Worm (Caenorhabditis elegans) whole organism, L2 larva: ENCODE data around the gene C03C10.7.
A peak's percentile ranks its signal among the peaks of the same experiment; 100 is the strongest.

Experiments
- C34F6.9 ChIP-seq: fragments of 150-350 bp; optimal IDR thresholded peaks from 2 replicates; lab custom pipeline; 2014; ENCODE audit warnings: missing biosample characterization, missing genetic modification characterization
- F13H6.1 ChIP-seq: sonication (generic microtip); optimal IDR thresholded peaks from 2 replicates; lab custom pipeline; 2016; ENCODE audit warnings: missing genetic modification characterization, missing compliant biosample characterization
- R02D3.7 ChIP-seq: fragments of 150-350 bp; optimal IDR thresholded peaks from 2 replicates; lab custom pipeline; 2014; ENCODE audit warnings: missing biosample characterization, missing genetic modification characterization
- Y55F3AM.14 ChIP-seq: fragments of 200-800 bp; sonication (Bioruptor generic); optimal IDR thresholded peaks from 2 replicates; lab custom pipeline; 2018; ENCODE audit warnings: mild to moderate bottlenecking, missing genetic modification characterization, missing compliant biosample characterization
- ZK546.5 ChIP-seq: sonication (generic microtip); optimal IDR thresholded peaks from 2 replicates; lab custom pipeline; 2017; ENCODE audit warnings: missing biosample characterization, missing genetic modification characterization
- alr-1 ChIP-seq: fragments of 150-350 bp; optimal IDR thresholded peaks from 2 replicates; lab custom pipeline; 2014; ENCODE audit warnings: missing biosample characterization, missing genetic modification characterization
- aly-2 ChIP-seq: fragments of 150-350 bp; optimal IDR thresholded peaks from 2 replicates; lab custom pipeline; 2014; ENCODE audit warnings: missing biosample characterization, missing genetic modification characterization
- ama-1 ChIP-seq: fragments of 150-350 bp; optimal IDR thresholded peaks from 2 replicates; lab custom pipeline; 2018; ENCODE audit warnings: inconsistent platforms
- blmp-1 ChIP-seq: sonication (generic microtip); optimal IDR thresholded peaks from 2 replicates; lab custom pipeline; 2017; ENCODE audit warnings: missing genetic modification characterization, mild to moderate bottlenecking, missing compliant biosample characterization, antibody characterized with exemption, moderate library complexity; ENCODE audit not compliant: insufficient read depth
- ceh-16 ChIP-seq: fragments of 150-350 bp; optimal IDR thresholded peaks from 2 replicates; lab custom pipeline; 2014; ENCODE audit warnings: missing biosample characterization, missing genetic modification characterization
- ceh-82 ChIP-seq: fragments of 150-350 bp; optimal IDR thresholded peaks from 2 replicates; lab custom pipeline; 2014; ENCODE audit warnings: missing biosample characterization, missing genetic modification characterization
- crh-2 ChIP-seq: sonication (generic microtip); optimal IDR thresholded peaks from 2 replicates; lab custom pipeline; 2017; ENCODE audit warnings: missing biosample characterization, missing genetic modification characterization
- dmd-4 ChIP-seq: sonication (generic microtip); optimal IDR thresholded peaks from 2 replicates; lab custom pipeline; 2017; ENCODE audit warnings: missing biosample characterization, missing genetic modification characterization
- egl-27 ChIP-seq: sonication (generic microtip); optimal IDR thresholded peaks from 3 replicates; lab custom pipeline; 2017; ENCODE audit warnings: missing biosample characterization, missing genetic modification reagents, missing genetic modification characterization
- elt-1 ChIP-seq: fragments of 150-350 bp; optimal IDR thresholded peaks from 2 replicates; lab custom pipeline; 2014; ENCODE audit warnings: missing biosample characterization, missing genetic modification characterization
- elt-3 ChIP-seq: sonication (generic microtip); optimal IDR thresholded peaks from 2 replicates; lab custom pipeline; 2017; ENCODE audit warnings: missing biosample characterization, missing genetic modification characterization
- fos-1 ChIP-seq: fragments of 150-350 bp; optimal IDR thresholded peaks from 2 replicates; lab custom pipeline; 2014; ENCODE audit warnings: missing biosample characterization, missing genetic modification characterization
- gmeb-1 ChIP-seq: fragments of 150-350 bp; optimal IDR thresholded peaks from 2 replicates; lab custom pipeline; 2014; ENCODE audit warnings: missing biosample characterization, missing genetic modification characterization
- lin-11 ChIP-seq: fragments of 150-350 bp; sonication (generic microtip); optimal IDR thresholded peaks from 2 replicates; lab custom pipeline; 2014; ENCODE audit warnings: missing biosample characterization, missing genetic modification characterization, inconsistent platforms, mixed read lengths
- lin-13 ChIP-seq: fragments of 150-350 bp; optimal IDR thresholded peaks from 2 replicates; lab custom pipeline; 2014; ENCODE audit warnings: missing biosample characterization, missing genetic modification reagents, missing genetic modification characterization
- lin-39 ChIP-seq: fragments of 150-350 bp; optimal IDR thresholded peaks from 2 replicates; lab custom pipeline; 2014; ENCODE audit warnings: missing biosample characterization, missing genetic modification reagents, missing genetic modification characterization
- lsy-2 ChIP-seq, 2 experiments: fragments of 150-350 bp in 1 of 2; sonication (generic microtip) in 1 of 2; optimal IDR thresholded peaks; 2 replicates each; lab custom pipeline; 2014 to 2017; ENCODE audit warnings: missing biosample characterization in 2 of 2, missing genetic modification characterization in 2 of 2
- mab-5 ChIP-seq: fragments of 150-350 bp; optimal IDR thresholded peaks from 2 replicates; lab custom pipeline; 2014; ENCODE audit warnings: missing biosample characterization, missing genetic modification characterization
- mbf-1 ChIP-seq: sonication (generic microtip); optimal IDR thresholded peaks from 2 replicates; lab custom pipeline; 2017; ENCODE audit warnings: missing biosample characterization, missing genetic modification characterization
- mdl-1 ChIP-seq, 2 experiments: fragments of 150-350 bp in 1 of 2; sonication (generic microtip) in 1 of 2; optimal IDR thresholded peaks; 2 replicates each; lab custom pipeline; 2017; ENCODE audit warnings: missing biosample characterization in 2 of 2, missing genetic modification characterization in 2 of 2
- nhr-10 ChIP-seq: sonication (generic microtip); optimal IDR thresholded peaks from 2 replicates; lab custom pipeline; 2017; ENCODE audit warnings: missing biosample characterization, missing genetic modification characterization
- nhr-11 ChIP-seq: fragments of 150-350 bp; optimal IDR thresholded peaks from 2 replicates; lab custom pipeline; 2014; ENCODE audit warnings: missing biosample characterization, missing genetic modification characterization
- nhr-12 ChIP-seq: fragments of 150-350 bp; optimal IDR thresholded peaks from 2 replicates; lab custom pipeline; 2014; ENCODE audit warnings: missing biosample characterization, missing genetic modification characterization
- nhr-129 ChIP-seq: fragments of 150-350 bp; optimal IDR thresholded peaks from 2 replicates; lab custom pipeline; 2014; ENCODE audit warnings: missing biosample characterization, missing genetic modification characterization
- nhr-21 ChIP-seq: fragments of 150-350 bp; optimal IDR thresholded peaks from 2 replicates; lab custom pipeline; 2014; ENCODE audit warnings: missing biosample characterization, missing genetic modification characterization
- nhr-23 ChIP-seq: fragments of 150-350 bp; optimal IDR thresholded peaks from 2 replicates; lab custom pipeline; 2014; ENCODE audit warnings: missing biosample characterization, missing genetic modification reagents, missing genetic modification characterization
- nhr-237 ChIP-seq: fragments of 150-350 bp; optimal IDR thresholded peaks from 2 replicates; lab custom pipeline; 2014; ENCODE audit warnings: missing biosample characterization, missing genetic modification characterization
- nhr-25 ChIP-seq: fragments of 150-350 bp; sonication (generic microtip); optimal IDR thresholded peaks from 3 replicates; lab custom pipeline; 2014; ENCODE audit warnings: missing biosample characterization, missing genetic modification characterization
- nhr-6 ChIP-seq: fragments of 150-350 bp; optimal IDR thresholded peaks from 2 replicates; lab custom pipeline; 2014; ENCODE audit warnings: missing biosample characterization, missing genetic modification characterization
- nhr-77 ChIP-seq: fragments of 150-350 bp; optimal IDR thresholded peaks from 2 replicates; lab custom pipeline; 2014; ENCODE audit warnings: missing biosample characterization, missing genetic modification characterization
- peb-1 ChIP-seq: fragments of 150-350 bp; optimal IDR thresholded peaks from 2 replicates; lab custom pipeline; 2014; ENCODE audit warnings: missing biosample characterization, missing genetic modification characterization
- sem-4 ChIP-seq: fragments of 150-350 bp; optimal IDR thresholded peaks from 2 replicates; lab custom pipeline; 2014; ENCODE audit warnings: missing biosample characterization, missing genetic modification reagents, missing genetic modification characterization
- skn-1 ChIP-seq: sonication (generic microtip); optimal IDR thresholded peaks from 2 replicates; lab custom pipeline; 2017; ENCODE audit warnings: missing biosample characterization, missing genetic modification characterization
- sma-3 ChIP-seq: sonication (generic microtip); optimal IDR thresholded peaks from 2 replicates; lab custom pipeline; 2016; ENCODE audit warnings: missing genetic modification reagents, missing genetic modification characterization, missing compliant biosample characterization
- sma-9 ChIP-seq, 2 experiments: fragments of 150-350 bp in 1 of 2; sonication (generic microtip) in 1 of 2; optimal IDR thresholded peaks; 2 replicates each; lab custom pipeline; 2014 to 2016; ENCODE audit warnings: missing genetic modification characterization in 2 of 2, mild to moderate bottlenecking in 1 of 2, missing biosample characterization in 1 of 2, missing compliant biosample characterization in 1 of 2, missing genetic modification reagents in 1 of 2, moderate library complexity in 1 of 2
- snpc-4 ChIP-seq: fragments of 150-350 bp; optimal IDR thresholded peaks from 2 replicates; lab custom pipeline; 2014; ENCODE audit warnings: missing biosample characterization, missing genetic modification characterization
- unc-39 ChIP-seq: fragments of 150-350 bp; optimal IDR thresholded peaks from 2 replicates; lab custom pipeline; 2014; ENCODE audit warnings: missing biosample characterization, missing genetic modification characterization
- unc-55 ChIP-seq: fragments of 150-350 bp; sonication (generic microtip); optimal IDR thresholded peaks from 3 replicates; lab custom pipeline; 2014; ENCODE audit warnings: missing biosample characterization, missing genetic modification reagents, missing genetic modification characterization
- unc-62 ChIP-seq: fragments of 150-350 bp; optimal IDR thresholded peaks from 2 replicates; lab custom pipeline; 2014; ENCODE audit warnings: missing biosample characterization, missing genetic modification reagents, missing genetic modification characterization
- zag-1 ChIP-seq: fragments of 150-350 bp; optimal IDR thresholded peaks from 2 replicates; lab custom pipeline; 2014; ENCODE audit warnings: missing biosample characterization, missing genetic modification characterization
- ztf-1 ChIP-seq: fragments of 200-800 bp; sonication (Bioruptor generic); conservative IDR thresholded peaks from 2 replicates; pipeline ENCODE4 v1.3.6; 2022; ENCODE audit warnings: missing genetic modification characterization, missing compliant biosample characterization
- ztf-11 ChIP-seq: sonication (generic microtip); optimal IDR thresholded peaks from 2 replicates; lab custom pipeline; 2017; ENCODE audit warnings: missing biosample characterization, missing genetic modification characterization
- ztf-4 ChIP-seq: fragments of 150-350 bp; optimal IDR thresholded peaks from 2 replicates; lab custom pipeline; 2014; ENCODE audit warnings: missing biosample characterization, missing genetic modification characterization

Gene C03C10.7

ce11 chrIII:4086536-4086935, 9.3 kb upstream of the C03C10.7 start, which contains the start of gene kin-19:
Gene kin-19 (minus strand): TSS chrIII:4086636.
- TF ChIP-seq mdl-1 (tag; optimal IDR thresholded peaks at IDR 0.05; lab: Kevin White, UChicago) = no peak
- no peak for TF ChIP-seq nhr-129 (tag; lab: Kevin White, UChicago)
- TF ChIP-seq lin-39 (tag; lab: Kevin White, UChicago) = no peak
- no peak for TF ChIP-seq blmp-1
- TF ChIP-seq sem-4 (tag; lab: Kevin White, UChicago) = no peak
- no peak for TF ChIP-seq ztf-1 (GFP tag; lab: Robert Waterston, UW)
- no peak for TF ChIP-seq C34F6.9

- TF ChIP-seq nhr-11 (tag; lab: Kevin White, UChicago) = no peak
Measured at ce11 chrIII:4087064-4087463, 8.8 kb upstream of the C03C10.7 start.

- TF ChIP-seq crh-2 (tag; lab: Kevin White, UChicago) (peak; percentile 61), C34F6.9 (peak; percentile 89), nhr-23 (no peak), egl-27 (tag; lab: Kevin White, UChicago) (peak; percentile 20), Y55F3AM.14 (GFP tag; lab: Kevin White, UChicago) (peak; percentile 0), nhr-25 (tag; lab: Kevin White, UChicago) (peak; percentile 51), lin-39 (tag; lab: Kevin White, UChicago) (no peak), skn-1 (tag; lab: Kevin White, UChicago) (no peak), R02D3.7 (no peak), ztf-11 (tag; lab: Kevin White, UChicago) (no peak), elt-3 (tag; lab: Kevin White, UChicago) (no peak), nhr-6 (tag; lab: Kevin White, UChicago) (no peak), ztf-1 (GFP tag; lab: Robert Waterston, UW) (no peak), nhr-12 (tag; lab: Kevin White, UChicago) (no peak), lsy-2 (tag; optimal IDR thresholded peaks at IDR 0.05; lab: Kevin White, UChicago) (peak; percentile 31 to 84), peb-1 (tag; lab: Kevin White, UChicago) (no peak), lin-13 (peak; percentile 80), nhr-77 (tag; lab: Kevin White, UChicago) (no peak), alr-1 (tag; lab: Kevin White, UChicago) (no peak), snpc-4 (tag; lab: Kevin White, UChicago) (peak; percentile 23), lin-11 (tag; lab: Kevin White, UChicago) (peak; percentile 68), ceh-16 (tag; lab: Kevin White, UChicago) (no peak), fos-1 (tag; lab: Kevin White, UChicago) (peak; percentile 68), dmd-4 (tag; lab: Kevin White, UChicago) (no peak), ztf-4 (tag; lab: Kevin White, UChicago) (no peak), nhr-21 (tag; lab: Kevin White, UChicago) (peak; percentile 44), gmeb-1 (tag; lab: Kevin White, UChicago) (peak; percentile 77), blmp-1 (peak; percentile 21), nhr-237 (tag; lab: Kevin White, UChicago) (no peak), nhr-129 (tag; lab: Kevin White, UChicago) (peak; percentile 83), ZK546.5 (tag; lab: Kevin White, UChicago) (no peak), nhr-11 (tag; lab: Kevin White, UChicago) (no peak), unc-55 (GFP tag; lab: Kevin White, UChicago) (peak; percentile 89), aly-2 (tag; lab: Kevin White, UChicago) (no peak), mbf-1 (tag; lab: Kevin White, UChicago) (no peak), sma-9 (GFP tag; optimal IDR thresholded peaks at IDR 0.05; lab: Kevin White, UChicago) (peak; percentile 36), sma-9 (tag; optimal IDR thresholded peaks at IDR 0.05; lab: Kevin White, UChicago) (no peak), nhr-10 (tag; lab: Kevin White, UChicago) (no peak), unc-39 (no peak), zag-1 (tag; lab: Kevin White, UChicago) (peak; percentile 23), ceh-82 (tag; lab: Kevin White, UChicago) (no peak), mdl-1 (tag; optimal IDR thresholded peaks at IDR 0.05; lab: Kevin White, UChicago) (peak in 1 of 2 experiments; percentile 37), mab-5 (tag; lab: Kevin White, UChicago) (peak; percentile 7), sem-4 (tag; lab: Kevin White, UChicago) (no peak), F13H6.1 (tag; lab: Kevin White, UChicago) (peak; percentile 65), sma-3 (GFP tag; lab: Kevin White, UChicago) (peak; percentile 54), ama-1 (lab: Kevin White, UChicago) (peak; percentile 53), elt-1 (tag; lab: Kevin White, UChicago) (no peak), unc-62 (GFP tag; lab: Kevin White, UChicago) (no peak)
Measured at ce11 chrIII:4087565-4087964, 8.3 kb upstream of the C03C10.7 start.
